Worm (Caenorhabditis elegans): ENCODE results near the gene flp-11.

ce11 chrX:4678029-4678428, at the start of gene flp-11:
- TF ChIP-seq ztf-1 (GFP tag; conservative IDR thresholded peaks at IDR 0.05) (no peak), mab-5 (tag; optimal IDR thresholded peaks at IDR 0.05) (no peak), crh-2 (tag; optimal IDR thresholded peaks at IDR 0.05) (no peak), mbf-1 (tag; optimal IDR thresholded peaks at IDR 0.05) (no peak), snpc-4 (tag; optimal IDR thresholded peaks at IDR 0.05) (no peak), C34F6.9 (tag; optimal IDR thresholded peaks at IDR 0.05) (no peak), peb-1 (tag; optimal IDR thresholded peaks at IDR 0.05) (no peak), sem-4 (tag; optimal IDR thresholded peaks at IDR 0.05) (no peak), Y55F3AM.14 (GFP tag; optimal IDR thresholded peaks at IDR 0.05) (no peak), mdl-1 (tag; optimal IDR thresholded peaks at IDR 0.05) (no peak), nhr-10 (tag; optimal IDR thresholded peaks at IDR 0.05) (no peak), lsy-2 (tag; optimal IDR thresholded peaks at IDR 0.05) (no peak), nhr-77 (tag; optimal IDR thresholded peaks at IDR 0.05) (no peak), sma-3 (GFP tag; optimal IDR thresholded peaks at IDR 0.05) (no peak)

Data from whole organism, L2 larva.